Worm (Caenorhabditis elegans) whole organism, L4 larva: ENCODE measurements around the gene fbxa-45.

ENCODE experiments used
- nhr-28 ChIP-seq: fragments of 150-350 bp; optimal IDR thresholded peaks from 2 replicates; lab custom pipeline; 2014; ENCODE audit warnings: missing biosample characterization, missing genetic modification characterization
- zag-1 ChIP-seq: fragments of 150-350 bp; optimal IDR thresholded peaks from 2 replicates; lab custom pipeline; 2014; ENCODE audit warnings: missing biosample characterization, missing genetic modification characterization

DNA sequence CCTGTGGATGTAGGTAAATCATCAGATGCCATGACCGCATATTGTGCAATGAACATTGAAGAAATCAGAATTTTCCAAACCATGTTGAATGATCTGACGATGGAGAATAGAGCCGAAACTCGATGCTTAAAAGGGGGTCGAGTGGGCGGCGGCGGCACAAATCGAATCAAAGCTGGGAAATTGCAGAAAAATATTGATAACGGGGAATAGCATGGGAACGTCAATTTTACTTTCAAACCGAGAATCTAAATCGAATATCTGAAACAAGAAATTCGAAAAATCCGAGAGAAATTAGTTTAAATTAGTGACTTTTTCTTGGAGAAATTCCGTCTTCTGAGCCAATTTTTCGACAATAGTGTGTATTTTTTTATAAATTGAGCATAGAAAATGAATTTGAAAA, 16.8 kb upstream of the fbxa-45 start, which contains the start of gene F09C6.10:
- no peak for TF ChIP-seq zag-1 (tag; lab: Kevin White, UChicago)
- no peak for TF ChIP-seq nhr-28 (tag; lab: Kevin White, UChicago)
